Fruit fly (Drosophila melanogaster) Kc167 (cell line): ENCODE data around the gene Hel25E.

ENCODE experiments used
- Myc ChIP-seq: fragments of >200 bp; optimal IDR thresholded peaks from 2 replicates; lab custom pipeline; 2017; ENCODE audit warnings: missing external identifiers
- ttk ChIP-seq: sonication (Bioruptor generic); optimal IDR thresholded peaks from 2 replicates; lab custom pipeline; 2017; ENCODE audit warnings: missing external identifiers

DNA sequence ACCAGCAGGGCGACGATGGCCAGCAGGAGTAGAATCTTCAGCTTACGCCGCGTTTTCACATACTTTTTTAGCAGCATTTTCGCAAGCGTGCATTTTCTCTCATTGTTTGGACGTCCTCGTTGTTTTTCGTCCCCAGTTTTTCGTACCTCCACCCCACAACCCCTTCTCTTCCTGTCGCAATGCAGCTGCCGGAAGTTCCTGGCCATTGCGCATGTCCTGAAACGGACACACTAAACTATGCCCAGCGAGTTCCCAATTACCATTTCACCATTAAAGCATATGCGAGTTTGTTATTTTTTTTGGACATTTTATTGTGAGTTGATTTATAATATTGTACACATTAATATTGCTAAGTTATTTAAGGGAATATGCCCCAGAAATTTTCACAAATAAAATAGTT lies 3.1 kb downstream of the Hel25E start, which contains the start of gene CG14015:
- no peak for TF ChIP-seq ttk (lab: Kevin White, UChicago)
- TF ChIP-seq Myc = no peak
